5 fruit fly cellular contexts compared by ENCODE assay signal in the genomic region with DNA sequence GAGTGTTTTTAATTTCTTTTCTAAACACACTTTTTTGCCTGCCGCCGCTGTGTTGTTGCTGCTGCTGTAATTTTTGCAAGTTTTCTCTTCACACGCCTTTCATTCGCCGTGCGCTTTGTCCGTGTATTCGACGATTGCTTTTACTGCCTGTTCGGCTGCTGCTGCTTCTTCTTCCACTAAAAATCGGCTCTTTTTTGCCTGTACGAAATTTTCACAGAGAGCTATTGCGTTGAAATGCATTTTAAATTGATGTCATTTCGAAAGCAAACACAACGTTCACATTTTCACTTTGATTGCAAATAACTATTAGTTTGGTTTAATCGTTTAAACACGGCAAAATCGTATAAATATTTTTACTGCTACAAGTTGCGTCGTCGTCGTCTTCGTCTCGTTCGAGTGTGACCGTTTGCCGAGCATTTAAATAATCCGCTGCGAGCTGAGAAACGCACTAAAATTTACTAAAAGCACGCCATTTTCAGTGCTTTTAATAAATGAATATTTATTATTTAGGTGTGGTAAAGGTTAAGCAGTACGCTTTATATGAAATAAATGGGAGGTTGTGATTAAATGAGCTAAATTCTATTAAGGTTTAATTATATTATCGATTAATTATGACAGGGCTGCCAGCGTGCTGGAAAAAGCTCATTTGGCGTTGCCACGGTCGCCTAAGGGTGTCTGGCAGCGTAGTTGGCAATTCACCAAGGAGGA.
TF ChIP-seq lines count a peak whose summit lies in the region.

A gene (minus strand): TSS at position 419 of the 708 bp plus-strand sequence.
A gene (plus strand): TSS at position 681 of the 708 bp plus-strand sequence.

- peak; percentile 16 for TF ChIP-seq CTCF in whole organism, embryonic (GFP tag; optimal IDR thresholded peaks at IDR 0.05; lab: Kevin White, UChicago)

TF ChIP-seq in whole organism, 6 proteins besides CTCF, POLR2A, EP300 and RAD21:
- no peak for TF ChIP-seq pan (optimal IDR thresholded peaks at IDR 0.05; lab: Kevin White, UChicago)
- TF ChIP-seq CG8478 (optimal IDR thresholded peaks at IDR 0.05; lab: Kevin White, UChicago): no peak
- TF ChIP-seq Dll (optimal IDR thresholded peaks at IDR 0.05; lab: Kevin White, UChicago): no peak
- peak; percentile 59 for TF ChIP-seq psq (optimal IDR thresholded peaks at IDR 0.05; lab: Kevin White, UChicago)
- TF ChIP-seq EcR (GFP tag; optimal IDR thresholded peaks at IDR 0.05; lab: Kevin White, UChicago): no peak
- TF ChIP-seq usp (GFP tag; optimal IDR thresholded peaks at IDR 0.05; lab: Kevin White, UChicago): no peak

TF ChIP-seq in whole organism, adult, 20 proteins besides CTCF, POLR2A, EP300 and RAD21:
- TF ChIP-seq CG7045 (GFP tag; optimal IDR thresholded peaks at IDR 0.05; lab: Kevin White, UChicago): no peak
- TF ChIP-seq CG33017 (tag; optimal IDR thresholded peaks at IDR 0.05; lab: Kevin White, UChicago): peak; percentile 25
- TF ChIP-seq Crg-1 (GFP tag; optimal IDR thresholded peaks at IDR 0.05; lab: Kevin White, UChicago): no peak
- peak; percentile 57 for TF ChIP-seq kay (GFP tag; lab: Kevin White, UChicago; ENCODE audit: borderline replicate concordance)

TF ChIP-seq in whole organism, embryonic, 481 proteins besides CTCF, POLR2A, EP300 and RAD21 (continues in another document):
- TF ChIP-seq CG13775 (GFP tag; optimal IDR thresholded peaks at IDR 0.05; lab: Kevin White, UChicago): no peak
- TF ChIP-seq CG14710 (tag; optimal IDR thresholded peaks at IDR 0.05; lab: Kevin White, UChicago): peak; percentile 47
- no peak for TF ChIP-seq CG2678 (tag; optimal IDR thresholded peaks at IDR 0.05; lab: Kevin White, UChicago)
- no peak for TF ChIP-seq en (GFP tag; optimal IDR thresholded peaks at IDR 0.05; lab: Kevin White, UChicago)
- peak; percentile 90 for TF ChIP-seq Deaf1 (tag; optimal IDR thresholded peaks at IDR 0.05; lab: Kevin White, UChicago)
- peak; percentile 68 for TF ChIP-seq CG4617 (GFP tag; optimal IDR thresholded peaks at IDR 0.05; lab: Kevin White, UChicago; ENCODE audit: borderline replicate concordance)
- TF ChIP-seq CG16863 (GFP tag; optimal IDR thresholded peaks at IDR 0.05; lab: Kevin White, UChicago): no peak
- TF ChIP-seq NFAT (GFP tag; IDR thresholded peaks at IDR 0.05; lab: Robert Waterston, UW): no peak
- peak; percentile 20 for TF ChIP-seq CG33213 (GFP tag; optimal IDR thresholded peaks at IDR 0.05; lab: Kevin White, UChicago)
- TF ChIP-seq phol (tag; optimal IDR thresholded peaks at IDR 0.05; lab: Kevin White, UChicago): peak; percentile 90
- no peak for TF ChIP-seq Bteb2 (GFP tag; optimal IDR thresholded peaks at IDR 0.05; lab: Kevin White, UChicago)
- TF ChIP-seq psq (GFP tag; optimal IDR thresholded peaks at IDR 0.05; lab: Kevin White, UChicago): peak; percentile 92
- TF ChIP-seq nmo (GFP tag; optimal IDR thresholded peaks at IDR 0.05; lab: Kevin White, UChicago): peak; percentile 44
- TF ChIP-seq CG1603 (tag; optimal IDR thresholded peaks at IDR 0.05; lab: Kevin White, UChicago): peak; percentile 27
- TF ChIP-seq rib (GFP tag; IDR thresholded peaks at IDR 0.05; lab: Robert Waterston, UW): no peak
- no peak for TF ChIP-seq CG15696 (tag; optimal IDR thresholded peaks at IDR 0.05; lab: Kevin White, UChicago)
- TF ChIP-seq Sry-δ (GFP tag; optimal IDR thresholded peaks at IDR 0.05; lab: Kevin White, UChicago): peak; percentile 27
- TF ChIP-seq CG12659 (GFP tag; optimal IDR thresholded peaks at IDR 0.05; lab: Kevin White, UChicago): peak; percentile 74
- TF ChIP-seq CoRest (tag; optimal IDR thresholded peaks at IDR 0.05; lab: Kevin White, UChicago): peak; percentile 46
- peak; percentile 9 for TF ChIP-seq Mad (GFP tag; optimal IDR thresholded peaks at IDR 0.05; lab: Kevin White, UChicago)
- TF ChIP-seq br (optimal IDR thresholded peaks at IDR 0.05; lab: Kevin White, UChicago): no peak
- peak; percentile 71 for TF ChIP-seq CG2116 (GFP tag; optimal IDR thresholded peaks at IDR 0.05; lab: Kevin White, UChicago)
- TF ChIP-seq yki (optimal IDR thresholded peaks at IDR 0.05; lab: Kevin White, UChicago): no peak
- TF ChIP-seq Lhr (GFP tag; optimal IDR thresholded peaks at IDR 0.05; lab: Kevin White, UChicago): peak; percentile 79

TF ChIP-seq in whole organism, prepupa, 60 proteins besides CTCF, POLR2A, EP300 and RAD21:
- TF ChIP-seq fkh (GFP tag; optimal IDR thresholded peaks at IDR 0.05; lab: Kevin White, UChicago): no peak
- TF ChIP-seq Eip78C (GFP tag; lab: Kevin White, UChicago): no peak
- TF ChIP-seq dac (GFP tag; optimal IDR thresholded peaks at IDR 0.05; lab: Kevin White, UChicago): no peak
- TF ChIP-seq CG32006 (GFP tag; optimal IDR thresholded peaks at IDR 0.05; lab: Kevin White, UChicago): no peak
- no peak for TF ChIP-seq eg (GFP tag; IDR thresholded peaks at IDR 0.05; lab: Robert Waterston, UW)
- TF ChIP-seq CG9139 (GFP tag; optimal IDR thresholded peaks at IDR 0.05; lab: Kevin White, UChicago): no peak
- TF ChIP-seq Met (GFP tag; optimal IDR thresholded peaks at IDR 0.05; lab: Kevin White, UChicago): peak; percentile 11
- TF ChIP-seq salr (GFP tag; optimal IDR thresholded peaks at IDR 0.05; lab: Kevin White, UChicago): no peak
- no peak for TF ChIP-seq Hr39 (GFP tag; optimal IDR thresholded peaks at IDR 0.05; lab: Kevin White, UChicago)
- TF ChIP-seq Sox102F (GFP tag; optimal IDR thresholded peaks at IDR 0.05; lab: Kevin White, UChicago): no peak
- TF ChIP-seq CG31627 (GFP tag; optimal IDR thresholded peaks at IDR 0.05; lab: Kevin White, UChicago): no peak
- TF ChIP-seq Smox (GFP tag; optimal IDR thresholded peaks at IDR 0.05; lab: Kevin White, UChicago): peak; percentile 11
- no peak for TF ChIP-seq CG6792 (GFP tag; optimal IDR thresholded peaks at IDR 0.05; lab: Kevin White, UChicago)
- TF ChIP-seq CG6854 (GFP tag; optimal IDR thresholded peaks at IDR 0.05; lab: Kevin White, UChicago): peak; percentile 14
- TF ChIP-seq CG6808 (GFP tag; optimal IDR thresholded peaks at IDR 0.05; lab: Kevin White, UChicago): no peak
- TF ChIP-seq ss (GFP tag; optimal IDR thresholded peaks at IDR 0.05; lab: Kevin White, UChicago): no peak
- peak; percentile 23 for TF ChIP-seq pdm3 (GFP tag; optimal IDR thresholded peaks at IDR 0.05; lab: Kevin White, UChicago)
- no peak for TF ChIP-seq Gug (GFP tag; IDR thresholded peaks at IDR 0.05; lab: Robert Waterston, UW)
- no peak for TF ChIP-seq fd85E (GFP tag; optimal IDR thresholded peaks at IDR 0.05; lab: Kevin White, UChicago)
- no peak for TF ChIP-seq CG1621 (tag; optimal IDR thresholded peaks at IDR 0.05; lab: Kevin White, UChicago)
- TF ChIP-seq CG3919 (GFP tag; optimal IDR thresholded peaks at IDR 0.05; lab: Kevin White, UChicago): no peak
- no peak for TF ChIP-seq topi (GFP tag; optimal IDR thresholded peaks at IDR 0.05; lab: Kevin White, UChicago)
TF ChIP-seq in whole organism, prepupa: peak in this region for 4.

TF ChIP-seq in whole organism, wandering third instar larva, 38 proteins besides CTCF, POLR2A, EP300 and RAD21:
- no peak for TF ChIP-seq Hr83 (GFP tag; optimal IDR thresholded peaks at IDR 0.05; lab: Kevin White, UChicago; ENCODE audit: poor library complexity, severe bottlenecking)
- no peak for TF ChIP-seq Abd-B (GFP tag; optimal IDR thresholded peaks at IDR 0.05; lab: Kevin White, UChicago)
- TF ChIP-seq rgr (GFP tag; optimal IDR thresholded peaks at IDR 0.05; lab: Kevin White, UChicago): no peak
- no peak for TF ChIP-seq dl (GFP tag; optimal IDR thresholded peaks at IDR 0.05; lab: Kevin White, UChicago; ENCODE audit: insufficient read depth in 1 of 2, partially characterized antibody in 2 of 2)
- no peak for TF ChIP-seq CG32264 (GFP tag; optimal IDR thresholded peaks at IDR 0.05; lab: Kevin White, UChicago)
- peak; percentile 97 for TF ChIP-seq psq (GFP tag; optimal IDR thresholded peaks at IDR 0.05; lab: Kevin White, UChicago)
- peak; percentile 31 for TF ChIP-seq h (GFP tag; optimal IDR thresholded peaks at IDR 0.05; lab: Kevin White, UChicago)
- TF ChIP-seq sv (GFP tag; optimal IDR thresholded peaks at IDR 0.05; lab: Kevin White, UChicago): no peak
- no peak for TF ChIP-seq foxo (GFP tag; optimal IDR thresholded peaks at IDR 0.05; lab: Kevin White, UChicago)
- no peak for TF ChIP-seq Dfd (GFP tag; optimal IDR thresholded peaks at IDR 0.05; lab: Kevin White, UChicago)
- TF ChIP-seq CrebA (GFP tag; optimal IDR thresholded peaks at IDR 0.05; lab: Kevin White, UChicago; ENCODE audit: borderline replicate concordance): no peak
- no peak for TF ChIP-seq dsf (GFP tag; optimal IDR thresholded peaks at IDR 0.05; lab: Kevin White, UChicago; ENCODE audit: borderline replicate concordance)
- peak; percentile 11 for TF ChIP-seq Vsx2 (GFP tag; optimal IDR thresholded peaks at IDR 0.05; lab: Kevin White, UChicago; ENCODE audit: partially characterized antibody)
- no peak for TF ChIP-seq Dif (GFP tag; optimal IDR thresholded peaks at IDR 0.05; lab: Kevin White, UChicago; ENCODE audit: partially characterized antibody)
- peak; percentile 2 for TF ChIP-seq woc (GFP tag; optimal IDR thresholded peaks at IDR 0.05; lab: Kevin White, UChicago)
- peak; percentile 3 for TF ChIP-seq br (GFP tag; optimal IDR thresholded peaks at IDR 0.05; lab: Kevin White, UChicago)
- no peak for TF ChIP-seq Mio (GFP tag; optimal IDR thresholded peaks at IDR 0.05; lab: Kevin White, UChicago)
- TF ChIP-seq Hnf4 (GFP tag; optimal IDR thresholded peaks at IDR 0.05; lab: Kevin White, UChicago): no peak
- no peak for TF ChIP-seq pan (optimal IDR thresholded peaks at IDR 0.05; lab: Kevin White, UChicago)
- no peak for TF ChIP-seq Sp1 (GFP tag; optimal IDR thresholded peaks at IDR 0.05; lab: Kevin White, UChicago)
- TF ChIP-seq Jra (GFP tag; optimal IDR thresholded peaks at IDR 0.05; lab: Kevin White, UChicago): no peak
- no peak for TF ChIP-seq Myc (optimal IDR thresholded peaks at IDR 0.05; lab: Kevin White, UChicago)
- TF ChIP-seq Rel (GFP tag; optimal IDR thresholded peaks at IDR 0.05; lab: Kevin White, UChicago): no peak
- TF ChIP-seq Rel (tag; optimal IDR thresholded peaks at IDR 0.05; lab: Kevin White, UChicago): no peak
TF ChIP-seq in whole organism, wandering third instar larva: peak in this region for 5.
